Fruit fly (Drosophila melanogaster) whole organism, embryonic: ENCODE data around the gene Ptpmeg2.

Source experiments
- CG12744 ChIP-seq: fragments of 200-800 bp; sonication (Bioruptor generic); optimal IDR thresholded peaks from 2 replicates; lab custom pipeline; 2016; ENCODE audit warnings: missing biosample characterization, missing genetic modification characterization
- CG13123 ChIP-seq: fragments of 200-800 bp; sonication (Bioruptor generic); optimal IDR thresholded peaks from 2 replicates; lab custom pipeline; 2016; ENCODE audit warnings: missing biosample characterization, missing genetic modification characterization
- CG13296 ChIP-seq: fragments of 200-800 bp; sonication (Bioruptor generic); optimal IDR thresholded peaks from 3 replicates; lab custom pipeline; 2018; ENCODE audit warnings: missing biosample characterization, mild to moderate bottlenecking, missing genetic modification characterization
- CG13424 ChIP-seq: fragments of 200-800 bp; sonication (Bioruptor generic); optimal IDR thresholded peaks from 2 replicates; lab custom pipeline; 2019; ENCODE audit warnings: missing biosample characterization, mild to moderate bottlenecking, missing genetic modification characterization, moderate library complexity
- CG13894 ChIP-seq: fragments of 200-800 bp; sonication (Bioruptor generic); optimal IDR thresholded peaks from 3 replicates; lab custom pipeline; 2018; ENCODE audit warnings: missing biosample characterization, mild to moderate bottlenecking, missing genetic modification characterization, moderate library complexity
- CG14050 ChIP-seq: fragments of 200-800 bp; sonication (Bioruptor generic); IDR thresholded peaks from 3 replicates; pipeline ENCODE4 v1.3.6; 2022; ENCODE audit warnings: missing biosample characterization, missing genetic modification characterization
- CG1529 ChIP-seq: fragments of 200-800 bp; sonication (Bioruptor generic); optimal IDR thresholded peaks from 3 replicates; lab custom pipeline; 2018; ENCODE audit warnings: missing biosample characterization, missing genetic modification characterization
- CG17612 ChIP-seq: fragments of 200-800 bp; sonication (Bioruptor generic); IDR thresholded peaks from 2 replicates; pipeline ENCODE4 v1.3.6; 2022; ENCODE audit warnings: missing biosample characterization, missing genetic modification characterization
- CG1792 ChIP-seq: fragments of 200-800 bp; sonication (Bioruptor generic); optimal IDR thresholded peaks from 2 replicates; lab custom pipeline; 2016; ENCODE audit warnings: missing biosample characterization, missing genetic modification characterization
- CG2116 ChIP-seq: fragments of 200-800 bp; sonication (Bioruptor generic); optimal IDR thresholded peaks from 3 replicates; lab custom pipeline; 2018; ENCODE audit warnings: missing biosample characterization, mild to moderate bottlenecking, missing genetic modification characterization
- CG2120 ChIP-seq: fragments of 200-800 bp; sonication (Bioruptor generic); optimal IDR thresholded peaks from 3 replicates; lab custom pipeline; 2016; ENCODE audit warnings: missing biosample characterization, missing genetic modification characterization
- CG34224 ChIP-seq: fragments of 200-800 bp; sonication (Bioruptor generic); IDR thresholded peaks from 3 replicates; pipeline ENCODE4 v1.3.6; 2022; ENCODE audit warnings: missing biosample characterization, missing genetic modification characterization; ENCODE audit not compliant: partially characterized antibody
- CG4328 ChIP-seq: fragments of 200-800 bp; sonication (Bioruptor generic); optimal IDR thresholded peaks from 3 replicates; lab custom pipeline; 2017; ENCODE audit warnings: missing biosample characterization, missing genetic modification reagents, missing genetic modification characterization
- CG4707 ChIP-seq: fragments of 200-800 bp; sonication (Bioruptor generic); optimal IDR thresholded peaks from 2 replicates; lab custom pipeline; 2018; ENCODE audit warnings: missing biosample characterization, mild to moderate bottlenecking, missing genetic modification characterization, moderate library complexity
- CG5180 ChIP-seq: fragments of 200-800 bp; sonication (Bioruptor generic); optimal IDR thresholded peaks from 3 replicates; lab custom pipeline; 2017; ENCODE audit warnings: missing biosample characterization, missing genetic modification characterization, mild to moderate bottlenecking, moderate library complexity, missing genetic modification reagents
- CG6791 ChIP-seq: fragments of 200-800 bp; sonication (Bioruptor generic); IDR thresholded peaks from 3 replicates; pipeline ENCODE4 v1.3.6; 2022; ENCODE audit warnings: missing biosample characterization, missing genetic modification characterization; ENCODE audit not compliant: partially characterized antibody
- CG8281 ChIP-seq: fragments of 200-800 bp; sonication (Bioruptor generic); optimal IDR thresholded peaks from 2 replicates; lab custom pipeline; 2018; ENCODE audit warnings: missing biosample characterization, mild to moderate bottlenecking, missing genetic modification characterization, moderate library complexity
- CkIIα-i1 ChIP-seq: fragments of 200-800 bp; sonication (Bioruptor generic); IDR thresholded peaks from 2 replicates; pipeline ENCODE4 v1.3.6; 2022; ENCODE audit warnings: missing biosample characterization, missing genetic modification characterization
- Ets97D ChIP-seq: fragments of 200-800 bp; sonication (Bioruptor generic); optimal IDR thresholded peaks from 3 replicates; lab custom pipeline; 2016; ENCODE audit warnings: missing biosample characterization, missing genetic modification characterization
- HLH54F ChIP-seq: fragments of 200-800 bp; sonication (Bioruptor generic); optimal IDR thresholded peaks from 3 replicates; lab custom pipeline; 2016; ENCODE audit warnings: missing biosample characterization, missing genetic modification characterization
- Hmx ChIP-seq: fragments of 200-800 bp; sonication (Bioruptor generic); optimal IDR thresholded peaks from 2 replicates; lab custom pipeline; 2016; ENCODE audit warnings: missing biosample characterization, missing genetic modification characterization
- Hr78 ChIP-seq, 2 experiments: fragments of 200-800 bp in 1 of 2; fragments of >200 bp in 1 of 2; sonication (Bioruptor generic) in 1 of 2; optimal IDR thresholded peaks; 2 replicates each; lab custom pipeline; 2017 to 2019; ENCODE audit warnings: missing biosample characterization in 2 of 2, missing genetic modification characterization in 2 of 2, mild to moderate bottlenecking in 1 of 2, moderate library complexity in 1 of 2
- Lhr ChIP-seq: fragments of 200-800 bp; sonication (Bioruptor generic); optimal IDR thresholded peaks from 3 replicates; lab custom pipeline; 2017; ENCODE audit warnings: mild to moderate bottlenecking, missing biosample characterization, missing genetic modification reagents, missing genetic modification characterization
- Lpt ChIP-seq: fragments of >200 bp; optimal IDR thresholded peaks from 2 replicates; lab custom pipeline; 2018; ENCODE audit warnings: missing biosample characterization, missing genetic modification characterization
- Mad ChIP-seq: fragments of 200-800 bp; sonication (Bioruptor generic); optimal IDR thresholded peaks from 2 replicates; lab custom pipeline; 2016; ENCODE audit warnings: missing biosample characterization, missing genetic modification characterization
- Opbp ChIP-seq: fragments of 200-800 bp; sonication (Bioruptor generic); IDR thresholded peaks from 3 replicates; pipeline ENCODE4 v1.3.6; 2022; ENCODE audit warnings: missing biosample characterization, missing genetic modification characterization; ENCODE audit not compliant: partially characterized antibody
- Pdp1 ChIP-seq, 2 experiments: fragments of 200-800 bp; sonication (Bioruptor generic); optimal IDR thresholded peaks; 3 replicates each; lab custom pipeline; 2016; ENCODE audit warnings: missing biosample characterization in 2 of 2, missing genetic modification characterization in 2 of 2, mild to moderate bottlenecking in 1 of 2, moderate library complexity in 1 of 2
- Poxn ChIP-seq: fragments of 200-800 bp; sonication (Bioruptor generic); IDR thresholded peaks from 2 replicates; pipeline ENCODE4 v1.3.6; 2022; ENCODE audit warnings: missing biosample characterization, missing genetic modification characterization
- Rfx ChIP-seq: fragments of 200-800 bp; sonication (Bioruptor generic); IDR thresholded peaks from 2 replicates; pipeline ENCODE4 v1.3.6; 2022; ENCODE audit warnings: missing biosample characterization, missing genetic modification characterization
- Sry-β ChIP-seq: fragments of 200-800 bp; sonication (Bioruptor generic); optimal IDR thresholded peaks from 2 replicates; lab custom pipeline; 2018; ENCODE audit warnings: missing biosample characterization, mild to moderate bottlenecking, missing genetic modification characterization, moderate library complexity
- Tbp ChIP-seq: fragments of >200 bp; optimal IDR thresholded peaks from 2 replicates; lab custom pipeline; 2018; ENCODE audit warnings: missing biosample characterization, missing genetic modification characterization
- bsh ChIP-seq, 2 experiments: fragments of 200-800 bp; sonication (Bioruptor generic); optimal IDR thresholded peaks; 2 replicates each; lab custom pipeline; 2017 to 2018; ENCODE audit warnings: mild to moderate bottlenecking in 2 of 2, missing biosample characterization in 2 of 2, missing genetic modification characterization in 2 of 2, moderate library complexity in 1 of 2
- dati ChIP-seq: fragments of 200-800 bp; sonication (Bioruptor generic); IDR thresholded peaks from 2 replicates; pipeline ENCODE4 v1.3.6; 2022; ENCODE audit warnings: missing biosample characterization, missing genetic modification characterization
- eve ChIP-seq, 2 experiments: fragments of >200 bp; optimal IDR thresholded peaks; 2 replicates each; lab custom pipeline; 2017; ENCODE audit warnings: missing biosample characterization in 2 of 2, missing genetic modification characterization in 2 of 2
- fd102C ChIP-seq: fragments of 200-800 bp; sonication (Bioruptor generic); optimal IDR thresholded peaks from 2 replicates; lab custom pipeline; 2018; ENCODE audit warnings: missing biosample characterization, mild to moderate bottlenecking, missing genetic modification characterization, moderate library complexity
- fd96Cb ChIP-seq: fragments of 200-800 bp; sonication (Bioruptor generic); optimal IDR thresholded peaks from 2 replicates; lab custom pipeline; 2018; ENCODE audit warnings: missing biosample characterization, mild to moderate bottlenecking, missing genetic modification characterization, moderate library complexity
- fru ChIP-seq: fragments of >200 bp; optimal IDR thresholded peaks from 2 replicates; lab custom pipeline; 2017
- gsb-n ChIP-seq: fragments of 200-800 bp; sonication (Bioruptor generic); optimal IDR thresholded peaks from 3 replicates; lab custom pipeline; 2018; ENCODE audit warnings: missing biosample characterization, mild to moderate bottlenecking, missing genetic modification characterization
- lbe ChIP-seq: fragments of 200-800 bp; sonication (Bioruptor generic); optimal IDR thresholded peaks from 2 replicates; lab custom pipeline; 2016; ENCODE audit warnings: missing biosample characterization, mild to moderate bottlenecking, missing genetic modification characterization
- lilli ChIP-seq: fragments of 200-800 bp; sonication (Bioruptor generic); optimal IDR thresholded peaks from 3 replicates; lab custom pipeline; 2016; ENCODE audit warnings: missing biosample characterization, missing genetic modification characterization
- nom ChIP-seq: fragments of 200-800 bp; sonication (Bioruptor generic); optimal IDR thresholded peaks from 2 replicates; lab custom pipeline; 2017; ENCODE audit warnings: missing biosample characterization, missing genetic modification characterization, mild to moderate bottlenecking, moderate library complexity, missing genetic modification reagents
- onecut ChIP-seq: fragments of 200-800 bp; sonication (Bioruptor generic); IDR thresholded peaks from 2 replicates; pipeline ENCODE4 v1.3.6; 2022; ENCODE audit warnings: missing biosample characterization, missing genetic modification characterization
- otp ChIP-seq: fragments of 200-800 bp; sonication (Bioruptor generic); IDR thresholded peaks from 3 replicates; pipeline ENCODE4, ENCODE4 v1.3.6; 2022; ENCODE audit warnings: missing biosample characterization, missing genetic modification characterization
- ro ChIP-seq: fragments of 200-800 bp; sonication (Bioruptor generic); IDR thresholded peaks from 2 replicates; pipeline ENCODE4 v1.3.6; 2022; ENCODE audit warnings: missing biosample characterization, missing genetic modification characterization
- sens ChIP-seq: fragments of 200-800 bp; sonication (Bioruptor generic); peaks from one replicate; lab custom pipeline; 2016; ENCODE audit warnings: missing biosample characterization, missing genetic modification characterization
- slou ChIP-seq: fragments of 200-800 bp; sonication (Bioruptor generic); optimal IDR thresholded peaks from 3 replicates; lab custom pipeline; 2016; ENCODE audit warnings: missing biosample characterization, missing genetic modification characterization
- so ChIP-seq: fragments of 200-800 bp; sonication (Bioruptor generic); IDR thresholded peaks from 3 replicates; pipeline ENCODE4 v1.3.6; 2022; ENCODE audit warnings: missing biosample characterization, missing genetic modification characterization
- sug ChIP-seq: fragments of 200-800 bp; optimal IDR thresholded peaks from 2 replicates; lab custom pipeline; 2019; ENCODE audit warnings: missing biosample characterization, mild to moderate bottlenecking, missing genetic modification characterization, moderate library complexity
- zen2 ChIP-seq: fragments of 200-800 bp; sonication (Bioruptor generic); IDR thresholded peaks from 3 replicates; pipeline ENCODE4 v1.3.6; 2022; ENCODE audit warnings: missing biosample characterization, missing genetic modification characterization; ENCODE audit not compliant: partially characterized antibody

Ptpmeg2 gene

dm6 chrX:9685568-9686413 lies 26.8 kb upstream of the Ptpmeg2 start (continued):
- peak; percentile 34 for TF ChIP-seq CG12744 (GFP tag; lab: Kevin White, UChicago)
- TF ChIP-seq slou (GFP tag; lab: Kevin White, UChicago), result no peak
- no peak for TF ChIP-seq CG13123 (GFP tag; lab: Kevin White, UChicago)
- TF ChIP-seq ro (GFP tag; lab: Robert Waterston, UW), result no peak
- TF ChIP-seq Mad (GFP tag; lab: Kevin White, UChicago), result no peak
- TF ChIP-seq CG17612 (GFP tag; lab: Robert Waterston, UW), result no peak
- peak; percentile 77 for TF ChIP-seq lilli (GFP tag; lab: Kevin White, UChicago)
- peak; percentile 77 for TF ChIP-seq CG4328 (GFP tag; lab: Kevin White, UChicago)
- TF ChIP-seq CkIIα-i1 (GFP tag; lab: Robert Waterston, UW), result no peak
- TF ChIP-seq CG4707 (GFP tag; lab: Kevin White, UChicago), result no peak
- no peak for TF ChIP-seq CG2116
- peak; percentile 28 for TF ChIP-seq CG8281
- TF ChIP-seq CG34224 (GFP tag; lab: Robert Waterston, UW), result peak; percentile 59
- no peak for TF ChIP-seq Lhr (GFP tag; lab: Kevin White, UChicago)
- no peak for TF ChIP-seq fd102C (GFP tag; lab: Kevin White, UChicago)
- TF ChIP-seq onecut (GFP tag; lab: Robert Waterston, UW), result peak; percentile 9; the same call in 1 of the 2 replicates
- no peak for TF ChIP-seq Ets97D
- no peak for TF ChIP-seq eve (GFP tag; optimal IDR thresholded peaks at IDR 0.05; lab: Kevin White, UChicago)
- TF ChIP-seq Tbp (GFP tag; lab: Kevin White, UChicago), result peak; percentile 22
- peak; percentile 68 to 78 for TF ChIP-seq Pdp1 (GFP tag; optimal IDR thresholded peaks at IDR 0.05; lab: Kevin White, UChicago)
- peak; percentile 37 for TF ChIP-seq CG13296
- TF ChIP-seq HLH54F (GFP tag; lab: Kevin White, UChicago), result peak; percentile 66
- no peak for TF ChIP-seq gsb-n
- no peak for TF ChIP-seq dati (GFP tag; lab: Robert Waterston, UW)
- TF ChIP-seq fd96Cb (tag; lab: Kevin White, UChicago), result peak; percentile 42
- TF ChIP-seq fru (lab: Kevin White, UChicago), result peak; percentile 46
- TF ChIP-seq CG5180 (GFP tag; lab: Kevin White, UChicago), result peak; percentile 2
- no peak for TF ChIP-seq zen2 (GFP tag; lab: Robert Waterston, UW)
- no peak for TF ChIP-seq CG14050 (GFP tag; lab: Robert Waterston, UW)
- TF ChIP-seq Lpt (GFP tag; lab: Kevin White, UChicago), result no peak
- peak; percentile 27 for TF ChIP-seq CG13894 (tag; lab: Kevin White, UChicago)
- TF ChIP-seq Opbp (GFP tag; lab: Robert Waterston, UW), result no peak
- TF ChIP-seq Rfx (GFP tag; lab: Robert Waterston, UW), result peak; percentile 69
- TF ChIP-seq CG2120 (GFP tag; lab: Kevin White, UChicago), result peak; percentile 80
- no peak for TF ChIP-seq Poxn (GFP tag; lab: Robert Waterston, UW)
- peak; percentile 48 for TF ChIP-seq lbe (GFP tag; lab: Kevin White, UChicago)
- TF ChIP-seq Hmx, result peak; percentile 52
- TF ChIP-seq CG1792, result no peak
- TF ChIP-seq sens (GFP tag; lab: Kevin White, UChicago), result peak; percentile 86
- TF ChIP-seq so (GFP tag; lab: Robert Waterston, UW), result no peak
- TF ChIP-seq Sry-β (GFP tag; lab: Kevin White, UChicago), result peak; percentile 95
- TF ChIP-seq bsh (GFP tag; optimal IDR thresholded peaks at IDR 0.05; lab: Kevin White, UChicago), result peak in 1 of 2 experiments; percentile 44
- TF ChIP-seq otp (GFP tag; lab: Robert Waterston, UW), result no peak
- TF ChIP-seq CG13424, result peak; percentile 82
- peak in 1 of 2 experiments; percentile 8 for TF ChIP-seq Hr78 (GFP tag; optimal IDR thresholded peaks at IDR 0.05; lab: Kevin White, UChicago)
- TF ChIP-seq CG1529 (GFP tag; lab: Kevin White, UChicago), result peak; percentile 7
- TF ChIP-seq CG6791, result peak; percentile 18; the same call in 1 of the 3 replicates
- TF ChIP-seq sug (tag; lab: Kevin White, UChicago), result peak; percentile 82
- peak; percentile 24 for TF ChIP-seq nom (GFP tag; lab: Kevin White, UChicago)
